Worm (Caenorhabditis elegans) whole organism, L4/young adult: ENCODE results near the gene Y39B6A.69.

Experiments
- W03F9.2 ChIP-seq: fragments of 150-350 bp; optimal IDR thresholded peaks from 2 replicates; lab custom pipeline; 2014; ENCODE audit warnings: missing biosample characterization, missing genetic modification characterization
- him-1 ChIP-seq: sonication (generic microtip); optimal IDR thresholded peaks from 2 replicates; lab custom pipeline; 2016; ENCODE audit warnings: missing genotype, missing genetic modification reagents, missing genetic modification characterization, missing compliant biosample characterization

- TF ChIP-seq W03F9.2 (no peak), him-1 (tag; lab: Kevin White, UChicago) (no peak)
These were observed 33.9 kb downstream of the Y39B6A.69 start, which contains the start of gene pro-3 for ce11 chrV:19118312-19118711.
